Worm (Caenorhabditis elegans): Measurements from ENCODE around the gene irld-8.

- TF ChIP-seq eyg-1 (tag; optimal IDR thresholded peaks at IDR 0.05) = no peak
- TF ChIP-seq fkh-10 (GFP tag; optimal IDR thresholded peaks at IDR 0.05) = no peak
- no peak for TF ChIP-seq tbx-7 (tag; optimal IDR thresholded peaks at IDR 0.05)
- no peak for TF ChIP-seq nfya-1 (tag; optimal IDR thresholded peaks at IDR 0.05)
- TF ChIP-seq hlh-6 (tag; optimal IDR thresholded peaks at IDR 0.05) = no peak
- no peak for TF ChIP-seq ceh-24 (tag; optimal IDR thresholded peaks at IDR 0.05)
- no peak for TF ChIP-seq pqm-1 (tag; optimal IDR thresholded peaks at IDR 0.05)
- TF ChIP-seq F13H6.1 (tag; optimal IDR thresholded peaks at IDR 0.05) = no peak
- TF ChIP-seq dmd-4 (tag; optimal IDR thresholded peaks at IDR 0.05; ENCODE audit: borderline replicate concordance) = no peak
- TF ChIP-seq ama-1 (optimal IDR thresholded peaks at IDR 0.05) = no peak
- TF ChIP-seq lin-11 (tag; optimal IDR thresholded peaks at IDR 0.05) = no peak
These were observed 23.4 kb downstream of the irld-8 start, which contains the start of gene pmk-3 for ce11 chrIV:8138984-8139383.

Measured in whole organism, late embryonic.